Worm (Caenorhabditis elegans) whole organism, L2 larva: Measurements from ENCODE around the gene M151.10.

Experiments
- C34F6.9 ChIP-seq: fragments of 150-350 bp; optimal IDR thresholded peaks from 2 replicates; lab custom pipeline; 2014; ENCODE audit warnings: missing biosample characterization, missing genetic modification characterization
- R02D3.7 ChIP-seq: fragments of 150-350 bp; optimal IDR thresholded peaks from 2 replicates; lab custom pipeline; 2014; ENCODE audit warnings: missing biosample characterization, missing genetic modification characterization
- Y55F3AM.14 ChIP-seq: fragments of 200-800 bp; sonication (Bioruptor generic); optimal IDR thresholded peaks from 2 replicates; lab custom pipeline; 2018; ENCODE audit warnings: mild to moderate bottlenecking, missing genetic modification characterization, missing compliant biosample characterization
- ZK546.5 ChIP-seq: sonication (generic microtip); optimal IDR thresholded peaks from 2 replicates; lab custom pipeline; 2017; ENCODE audit warnings: missing biosample characterization, missing genetic modification characterization
- alr-1 ChIP-seq: fragments of 150-350 bp; optimal IDR thresholded peaks from 2 replicates; lab custom pipeline; 2014; ENCODE audit warnings: missing biosample characterization, missing genetic modification characterization
- aly-2 ChIP-seq: fragments of 150-350 bp; optimal IDR thresholded peaks from 2 replicates; lab custom pipeline; 2014; ENCODE audit warnings: missing biosample characterization, missing genetic modification characterization
- ama-1 ChIP-seq: fragments of 150-350 bp; optimal IDR thresholded peaks from 2 replicates; lab custom pipeline; 2018; ENCODE audit warnings: inconsistent platforms
- crh-2 ChIP-seq: sonication (generic microtip); optimal IDR thresholded peaks from 2 replicates; lab custom pipeline; 2017; ENCODE audit warnings: missing biosample characterization, missing genetic modification characterization
- dmd-4 ChIP-seq: sonication (generic microtip); optimal IDR thresholded peaks from 2 replicates; lab custom pipeline; 2017; ENCODE audit warnings: missing biosample characterization, missing genetic modification characterization
- egl-27 ChIP-seq: sonication (generic microtip); optimal IDR thresholded peaks from 3 replicates; lab custom pipeline; 2017; ENCODE audit warnings: missing biosample characterization, missing genetic modification reagents, missing genetic modification characterization
- elt-1 ChIP-seq: fragments of 150-350 bp; optimal IDR thresholded peaks from 2 replicates; lab custom pipeline; 2014; ENCODE audit warnings: missing biosample characterization, missing genetic modification characterization
- elt-3 ChIP-seq: sonication (generic microtip); optimal IDR thresholded peaks from 2 replicates; lab custom pipeline; 2017; ENCODE audit warnings: missing biosample characterization, missing genetic modification characterization
- fos-1 ChIP-seq: fragments of 150-350 bp; optimal IDR thresholded peaks from 2 replicates; lab custom pipeline; 2014; ENCODE audit warnings: missing biosample characterization, missing genetic modification characterization
- gmeb-1 ChIP-seq: fragments of 150-350 bp; optimal IDR thresholded peaks from 2 replicates; lab custom pipeline; 2014; ENCODE audit warnings: missing biosample characterization, missing genetic modification characterization
- lin-11 ChIP-seq: fragments of 150-350 bp; sonication (generic microtip); optimal IDR thresholded peaks from 2 replicates; lab custom pipeline; 2014; ENCODE audit warnings: missing biosample characterization, missing genetic modification characterization, inconsistent platforms, mixed read lengths
- lin-13 ChIP-seq: fragments of 150-350 bp; optimal IDR thresholded peaks from 2 replicates; lab custom pipeline; 2014; ENCODE audit warnings: missing biosample characterization, missing genetic modification reagents, missing genetic modification characterization
- lin-39 ChIP-seq: fragments of 150-350 bp; optimal IDR thresholded peaks from 2 replicates; lab custom pipeline; 2014; ENCODE audit warnings: missing biosample characterization, missing genetic modification reagents, missing genetic modification characterization
- mab-5 ChIP-seq: fragments of 150-350 bp; optimal IDR thresholded peaks from 2 replicates; lab custom pipeline; 2014; ENCODE audit warnings: missing biosample characterization, missing genetic modification characterization
- mdl-1 ChIP-seq, 2 experiments: fragments of 150-350 bp in 1 of 2; sonication (generic microtip) in 1 of 2; optimal IDR thresholded peaks; 2 replicates each; lab custom pipeline; 2017; ENCODE audit warnings: missing biosample characterization in 2 of 2, missing genetic modification characterization in 2 of 2
- nhr-10 ChIP-seq: sonication (generic microtip); optimal IDR thresholded peaks from 2 replicates; lab custom pipeline; 2017; ENCODE audit warnings: missing biosample characterization, missing genetic modification characterization
- nhr-21 ChIP-seq: fragments of 150-350 bp; optimal IDR thresholded peaks from 2 replicates; lab custom pipeline; 2014; ENCODE audit warnings: missing biosample characterization, missing genetic modification characterization
- nhr-23 ChIP-seq: fragments of 150-350 bp; optimal IDR thresholded peaks from 2 replicates; lab custom pipeline; 2014; ENCODE audit warnings: missing biosample characterization, missing genetic modification reagents, missing genetic modification characterization
- nhr-237 ChIP-seq: fragments of 150-350 bp; optimal IDR thresholded peaks from 2 replicates; lab custom pipeline; 2014; ENCODE audit warnings: missing biosample characterization, missing genetic modification characterization
- nhr-25 ChIP-seq: fragments of 150-350 bp; sonication (generic microtip); optimal IDR thresholded peaks from 3 replicates; lab custom pipeline; 2014; ENCODE audit warnings: missing biosample characterization, missing genetic modification characterization
- nhr-6 ChIP-seq: fragments of 150-350 bp; optimal IDR thresholded peaks from 2 replicates; lab custom pipeline; 2014; ENCODE audit warnings: missing biosample characterization, missing genetic modification characterization
- nhr-77 ChIP-seq: fragments of 150-350 bp; optimal IDR thresholded peaks from 2 replicates; lab custom pipeline; 2014; ENCODE audit warnings: missing biosample characterization, missing genetic modification characterization
- sem-4 ChIP-seq: fragments of 150-350 bp; optimal IDR thresholded peaks from 2 replicates; lab custom pipeline; 2014; ENCODE audit warnings: missing biosample characterization, missing genetic modification reagents, missing genetic modification characterization
- skn-1 ChIP-seq: sonication (generic microtip); optimal IDR thresholded peaks from 2 replicates; lab custom pipeline; 2017; ENCODE audit warnings: missing biosample characterization, missing genetic modification characterization
- sma-9 ChIP-seq, 2 experiments: fragments of 150-350 bp in 1 of 2; sonication (generic microtip) in 1 of 2; optimal IDR thresholded peaks; 2 replicates each; lab custom pipeline; 2014 to 2016; ENCODE audit warnings: missing genetic modification characterization in 2 of 2, mild to moderate bottlenecking in 1 of 2, missing biosample characterization in 1 of 2, missing compliant biosample characterization in 1 of 2, missing genetic modification reagents in 1 of 2, moderate library complexity in 1 of 2
- unc-39 ChIP-seq: fragments of 150-350 bp; optimal IDR thresholded peaks from 2 replicates; lab custom pipeline; 2014; ENCODE audit warnings: missing biosample characterization, missing genetic modification characterization
- unc-55 ChIP-seq: fragments of 150-350 bp; sonication (generic microtip); optimal IDR thresholded peaks from 3 replicates; lab custom pipeline; 2014; ENCODE audit warnings: missing biosample characterization, missing genetic modification reagents, missing genetic modification characterization
- unc-62 ChIP-seq: fragments of 150-350 bp; optimal IDR thresholded peaks from 2 replicates; lab custom pipeline; 2014; ENCODE audit warnings: missing biosample characterization, missing genetic modification reagents, missing genetic modification characterization
- ztf-1 ChIP-seq: fragments of 200-800 bp; sonication (Bioruptor generic); conservative IDR thresholded peaks from 2 replicates; pipeline ENCODE4 v1.3.6; 2022; ENCODE audit warnings: missing genetic modification characterization, missing compliant biosample characterization
- ztf-11 ChIP-seq: sonication (generic microtip); optimal IDR thresholded peaks from 2 replicates; lab custom pipeline; 2017; ENCODE audit warnings: missing biosample characterization, missing genetic modification characterization
- ztf-4 ChIP-seq: fragments of 150-350 bp; optimal IDR thresholded peaks from 2 replicates; lab custom pipeline; 2014; ENCODE audit warnings: missing biosample characterization, missing genetic modification characterization

Gene M151.10

DNA sequence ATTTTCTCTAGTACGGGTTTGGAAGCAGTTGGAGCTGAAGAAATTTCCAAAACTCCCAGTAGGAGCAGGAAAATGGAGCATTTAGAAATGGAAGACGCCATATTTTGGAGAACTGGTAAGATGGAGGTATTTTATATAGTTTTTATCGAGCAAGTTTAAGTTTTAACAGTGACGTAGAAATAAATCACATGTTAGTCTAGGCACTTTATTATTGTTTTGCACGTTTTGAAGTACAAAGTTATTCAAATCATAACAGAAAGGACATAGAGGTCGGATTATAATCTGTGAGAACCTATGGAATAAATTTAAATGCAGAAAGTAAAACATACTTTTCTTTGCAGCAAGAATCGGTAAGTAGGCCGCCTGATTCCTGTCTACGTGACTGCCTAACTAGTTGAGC, 23.7 kb upstream of the M151.10 start, which contains the start of gene F19B10.6:
F19B10.6 (minus strand) TSS at position 101 of the 400 bp plus-strand sequence.
- TF ChIP-seq Y55F3AM.14 (GFP tag; lab: Kevin White, UChicago) (no peak), aly-2 (tag; lab: Kevin White, UChicago) (no peak), nhr-237 (tag; lab: Kevin White, UChicago) (no peak), nhr-21 (tag; lab: Kevin White, UChicago) (no peak), egl-27 (no peak), ztf-11 (no peak), mab-5 (no peak), elt-3 (tag; lab: Kevin White, UChicago) (no peak), elt-1 (tag; lab: Kevin White, UChicago) (no peak), mdl-1 (tag; optimal IDR thresholded peaks at IDR 0.05; lab: Kevin White, UChicago) (no peak)

DNA sequence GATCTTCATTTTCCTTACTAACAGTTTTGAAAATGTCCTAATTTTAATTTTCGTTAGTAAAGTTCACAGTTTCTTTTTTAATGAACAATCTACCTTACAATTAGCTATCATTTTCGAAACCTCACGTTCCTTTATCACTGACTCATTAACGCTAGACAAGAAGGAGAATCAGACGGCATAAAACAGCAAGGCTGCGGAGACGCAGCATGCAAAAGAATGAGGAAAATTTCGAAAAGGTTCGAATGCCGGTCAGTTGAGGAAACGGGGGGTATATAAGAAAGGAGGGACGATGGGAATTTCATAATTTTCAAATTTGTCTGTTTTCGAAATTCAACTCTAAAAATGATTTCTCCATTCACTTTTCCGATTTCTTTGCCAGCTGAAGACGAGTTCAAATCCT, 21.8 kb upstream of the M151.10 start, which contains the start of gene F19B10.13:
F19B10.13 (plus strand) TSS at position 343 of the 400 bp plus-strand sequence.
- TF ChIP-seq C34F6.9 (tag; lab: Kevin White, UChicago) (peak; percentile 84), unc-55 (GFP tag; lab: Kevin White, UChicago) (peak; percentile 53), ztf-4 (tag; lab: Kevin White, UChicago) (no peak), gmeb-1 (tag; lab: Kevin White, UChicago) (peak; percentile 17), fos-1 (tag; lab: Kevin White, UChicago) (peak; percentile 95)

DNA sequence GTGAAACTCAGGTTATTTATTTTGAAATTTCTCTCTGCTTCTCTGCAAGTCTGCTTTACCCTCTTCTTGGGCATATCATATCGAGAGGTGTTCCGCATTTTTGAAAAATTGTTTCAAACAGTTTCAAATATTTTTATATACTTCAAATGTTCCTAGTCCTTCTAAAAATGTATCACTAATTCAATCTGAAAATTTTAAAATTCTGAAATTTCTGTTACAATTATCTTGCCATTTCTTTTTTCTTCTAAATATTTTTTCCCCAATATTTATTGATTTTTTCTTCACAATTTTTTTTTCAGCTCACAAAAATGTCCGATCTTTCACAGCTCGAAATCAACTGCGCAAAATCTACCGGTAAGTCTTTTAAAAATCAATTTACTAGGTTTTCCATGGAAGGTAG, 19.7 kb upstream of the M151.10 start, which contains the start of gene F19B10.4:
F19B10.4 (plus strand) TSS at position 301 of the 400 bp plus-strand sequence.
- TF ChIP-seq unc-62 (GFP tag; lab: Kevin White, UChicago) (no peak), elt-1 (tag; lab: Kevin White, UChicago) (no peak), skn-1 (tag; lab: Kevin White, UChicago) (no peak), ZK546.5 (tag; lab: Kevin White, UChicago) (no peak), nhr-237 (tag; lab: Kevin White, UChicago) (no peak), ama-1 (lab: Kevin White, UChicago) (no peak), nhr-6 (no peak), nhr-25 (tag; lab: Kevin White, UChicago) (no peak)

DNA sequence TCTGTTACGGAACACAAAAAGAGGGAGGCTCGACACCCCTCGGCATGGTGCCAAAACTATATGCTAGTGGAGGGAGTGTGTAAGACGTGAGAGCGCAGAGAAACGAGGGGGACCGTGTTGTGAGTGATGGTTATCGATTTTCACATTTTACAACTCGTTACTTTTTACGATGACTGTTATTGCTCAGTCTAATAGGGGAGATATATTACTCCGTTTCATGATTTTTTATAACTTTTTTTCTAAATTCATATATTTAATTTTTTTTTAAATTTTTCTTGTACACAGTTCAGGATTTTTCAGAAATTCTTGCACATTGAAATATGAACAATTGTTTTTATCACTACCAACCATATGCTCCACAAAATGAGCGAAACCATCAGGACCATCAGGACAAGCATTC, 15.3 kb upstream of the M151.10 start, which contains the start of gene F19B10.5:
F19B10.5 (plus strand) TSS at position 301 of the 400 bp plus-strand sequence.
- no peak for TF ChIP-seq ztf-11
- TF ChIP-seq R02D3.7 (tag; lab: Kevin White, UChicago), result no peak
- no peak for TF ChIP-seq sem-4 (tag; lab: Kevin White, UChicago)
- TF ChIP-seq nhr-10, result no peak
- no peak for TF ChIP-seq fos-1 (tag; lab: Kevin White, UChicago)
- no peak for TF ChIP-seq nhr-77 (tag; lab: Kevin White, UChicago)
- TF ChIP-seq ztf-1 (GFP tag; lab: Robert Waterston, UW), result no peak
- no peak for TF ChIP-seq mab-5
- TF ChIP-seq unc-62 (GFP tag; lab: Kevin White, UChicago), result no peak
- no peak for TF ChIP-seq sma-9 (GFP tag; optimal IDR thresholded peaks at IDR 0.05; lab: Kevin White, UChicago)
- TF ChIP-seq sma-9 (tag; optimal IDR thresholded peaks at IDR 0.05; lab: Kevin White, UChicago), result no peak
- TF ChIP-seq crh-2 (tag; lab: Kevin White, UChicago), result no peak
- TF ChIP-seq nhr-23 (tag; lab: Kevin White, UChicago), result no peak
- TF ChIP-seq C34F6.9 (tag; lab: Kevin White, UChicago), result no peak
- TF ChIP-seq skn-1 (tag; lab: Kevin White, UChicago), result no peak
- no peak for TF ChIP-seq gmeb-1 (tag; lab: Kevin White, UChicago)

DNA sequence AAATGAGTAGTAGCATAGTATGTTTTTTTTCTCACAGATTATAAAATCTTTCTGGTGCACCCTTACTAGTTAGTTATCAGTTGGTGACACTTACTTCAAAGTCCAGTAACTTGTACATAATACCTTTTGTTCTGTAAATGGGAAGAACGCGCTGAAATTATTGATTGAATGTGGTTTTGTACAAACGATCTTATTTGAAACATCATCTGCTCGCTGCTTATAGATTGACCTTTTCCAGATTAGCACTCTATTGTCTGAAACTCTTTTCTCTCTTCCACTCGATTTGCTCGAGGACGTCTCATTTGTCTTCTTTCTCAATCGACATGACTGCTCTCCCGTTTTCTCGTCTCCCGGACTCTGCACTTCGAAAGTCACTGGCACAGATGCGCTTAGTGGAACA, 7.0 kb upstream of the M151.10 start, which contains the start of gene fbxb-33:
fbxb-33 (plus strand) TSS at position 301 of the 400 bp plus-strand sequence.
- TF ChIP-seq gmeb-1 (tag; lab: Kevin White, UChicago), result no peak
- TF ChIP-seq aly-2 (tag; lab: Kevin White, UChicago), result no peak
- no peak for TF ChIP-seq ama-1 (lab: Kevin White, UChicago)
- no peak for TF ChIP-seq alr-1

DNA sequence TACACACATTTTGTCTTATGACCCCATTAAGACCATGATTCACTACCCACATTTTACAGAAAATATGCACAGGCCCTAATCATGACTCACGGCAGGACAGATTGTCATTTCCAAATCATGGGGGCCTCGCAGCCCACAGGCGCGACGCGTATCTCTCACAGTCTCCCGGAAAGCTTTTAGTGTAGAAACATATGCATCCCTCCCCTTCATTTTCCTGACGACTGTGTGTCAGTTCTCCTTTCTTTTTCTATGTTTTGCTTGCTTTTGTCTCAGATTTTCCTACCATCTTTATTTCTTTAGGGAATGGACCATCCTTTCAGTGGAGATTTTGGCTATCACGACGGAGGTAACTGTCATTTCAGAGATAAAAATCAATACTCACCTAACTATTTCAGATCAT, 1.1 kb upstream of the M151.10 start, which contains the start of gene M151.1:
M151.1 (plus strand) TSS at position 301 of the 400 bp plus-strand sequence.
- TF ChIP-seq nhr-10 (no peak), alr-1 (no peak), nhr-6 (no peak), mdl-1 (tag; optimal IDR thresholded peaks at IDR 0.05; lab: Kevin White, UChicago) (no peak), Y55F3AM.14 (GFP tag; lab: Kevin White, UChicago) (no peak), lin-39 (tag; lab: Kevin White, UChicago) (no peak), unc-39 (tag; lab: Kevin White, UChicago) (no peak), lin-13 (GFP tag; lab: Kevin White, UChicago) (no peak), ztf-11 (no peak), lin-11 (tag; lab: Kevin White, UChicago) (no peak), mab-5 (no peak), dmd-4 (tag; lab: Kevin White, UChicago) (no peak), sma-9 (GFP tag; optimal IDR thresholded peaks at IDR 0.05; lab: Kevin White, UChicago) (no peak), sma-9 (tag; optimal IDR thresholded peaks at IDR 0.05; lab: Kevin White, UChicago) (no peak), fos-1 (tag; lab: Kevin White, UChicago) (no peak)
